Worm (Caenorhabditis elegans) whole organism, mixed stage, embryonic: Measurements from ENCODE around the gene Y66C5A.2.

Source experiments
- bed-3 ChIP-seq: fragments of 200-800 bp; sonication (Bioruptor generic); optimal IDR thresholded peaks from 3 replicates; lab custom pipeline; 2018; ENCODE audit warnings: mild to moderate bottlenecking, missing genetic modification characterization, moderate library complexity, missing compliant biosample characterization
- blmp-1 ChIP-seq: fragments of 150-350 bp; optimal IDR thresholded peaks from 2 replicates; lab custom pipeline; 2014; ENCODE audit warnings: missing biosample characterization, missing genetic modification characterization
- ceh-39 ChIP-seq: fragments of 150-350 bp; optimal IDR thresholded peaks from 2 replicates; lab custom pipeline; 2014; ENCODE audit warnings: missing biosample characterization, missing genetic modification characterization
- ceh-83 ChIP-seq: fragments of 200-800 bp; sonication (Bioruptor generic); optimal IDR thresholded peaks from 2 replicates; lab custom pipeline; 2018; ENCODE audit warnings: mild to moderate bottlenecking, missing genetic modification characterization, missing compliant biosample characterization
- ces-1 ChIP-seq: fragments of 150-350 bp; optimal IDR thresholded peaks from 2 replicates; lab custom pipeline; 2014; ENCODE audit warnings: missing biosample characterization, missing genetic modification reagents, missing genetic modification characterization
- cnd-1 ChIP-seq: fragments of 200-800 bp; sonication (Bioruptor generic); optimal IDR thresholded peaks from 2 replicates; lab custom pipeline; 2018; ENCODE audit warnings: mild to moderate bottlenecking, missing genetic modification characterization, missing compliant biosample characterization
- drap-1 ChIP-seq: fragments of 200-800 bp; sonication (Bioruptor generic); optimal IDR thresholded peaks from 3 replicates; lab custom pipeline; 2018; ENCODE audit warnings: mild to moderate bottlenecking, missing genetic modification characterization, missing compliant biosample characterization
- flh-1 ChIP-seq: fragments of 200-800 bp; sonication (Bioruptor generic); optimal IDR thresholded peaks from 2 replicates; lab custom pipeline; 2018; ENCODE audit warnings: mild to moderate bottlenecking, missing genetic modification characterization, moderate library complexity, missing compliant biosample characterization
- ham-2 ChIP-seq: fragments of 200-800 bp; sonication (Bioruptor generic); optimal IDR thresholded peaks from 2 replicates; lab custom pipeline; 2018; ENCODE audit warnings: mild to moderate bottlenecking, missing genetic modification characterization, missing compliant biosample characterization
- hlh-1 ChIP-seq: fragments of 150-350 bp; optimal IDR thresholded peaks from 2 replicates; lab custom pipeline; 2014; ENCODE audit warnings: missing biosample characterization, missing genetic modification reagents, missing genetic modification characterization
- lin-13 ChIP-seq: fragments of 150-350 bp; optimal IDR thresholded peaks from 2 replicates; lab custom pipeline; 2014; ENCODE audit warnings: missing biosample characterization, missing genetic modification characterization
- lin-32 ChIP-seq: fragments of 200-800 bp; sonication (Bioruptor generic); optimal IDR thresholded peaks from 2 replicates; lab custom pipeline; 2018; ENCODE audit warnings: mild to moderate bottlenecking, missing genetic modification characterization, missing compliant biosample characterization
- lsy-2 ChIP-seq: fragments of 150-350 bp; optimal IDR thresholded peaks from 2 replicates; lab custom pipeline; 2014; ENCODE audit warnings: missing biosample characterization, missing genetic modification characterization
- mab-5 ChIP-seq: fragments of 150-350 bp; optimal IDR thresholded peaks from 2 replicates; lab custom pipeline; 2014; ENCODE audit warnings: missing biosample characterization, missing genetic modification characterization
- mep-1 ChIP-seq: fragments of 150-350 bp; optimal IDR thresholded peaks from 2 replicates; lab custom pipeline; 2017; ENCODE audit warnings: missing biosample characterization, missing genetic modification reagents, missing genetic modification characterization, inconsistent platforms
- mls-2 ChIP-seq: sonication (generic microtip); optimal IDR thresholded peaks from 2 replicates; lab custom pipeline; 2016; ENCODE audit warnings: mild to moderate bottlenecking, missing genetic modification characterization, moderate library complexity, missing compliant biosample characterization
- nhr-12 ChIP-seq: fragments of 150-350 bp; optimal IDR thresholded peaks from 2 replicates; lab custom pipeline; 2014; ENCODE audit warnings: missing biosample characterization, missing genetic modification characterization
- nhr-2 ChIP-seq: fragments of 150-350 bp; optimal IDR thresholded peaks from 2 replicates; lab custom pipeline; 2014; ENCODE audit warnings: missing biosample characterization, missing genetic modification characterization
- nhr-237 ChIP-seq: fragments of 150-350 bp; optimal IDR thresholded peaks from 2 replicates; lab custom pipeline; 2014; ENCODE audit warnings: missing biosample characterization, missing genetic modification characterization
- nhr-28 ChIP-seq: fragments of 150-350 bp; optimal IDR thresholded peaks from 2 replicates; lab custom pipeline; 2014; ENCODE audit warnings: missing biosample characterization, missing genetic modification characterization
- nhr-76 ChIP-seq: sonication (generic microtip); optimal IDR thresholded peaks from 2 replicates; lab custom pipeline; 2017; ENCODE audit warnings: missing biosample characterization, missing genetic modification characterization
- pha-4 ChIP-seq: fragments of 150-350 bp; optimal IDR thresholded peaks from 2 replicates; lab custom pipeline; 2018; ENCODE audit warnings: missing biosample characterization, missing genetic modification reagents, missing genetic modification characterization
- sem-2 ChIP-seq: fragments of 200-800 bp; sonication (Bioruptor generic); optimal IDR thresholded peaks from 2 replicates; lab custom pipeline; 2018; ENCODE audit warnings: mild to moderate bottlenecking, missing genetic modification characterization, missing compliant biosample characterization
- snpc-4 ChIP-seq: fragments of 150-350 bp; optimal IDR thresholded peaks from 2 replicates; lab custom pipeline; 2014; ENCODE audit warnings: missing biosample characterization, missing genetic modification characterization
- sptf-1 ChIP-seq: sonication (generic microtip); optimal IDR thresholded peaks from 2 replicates; lab custom pipeline; 2017; ENCODE audit warnings: mild to moderate bottlenecking, missing genetic modification characterization, moderate library complexity, missing compliant biosample characterization
- tbx-8 ChIP-seq: fragments of 200-800 bp; sonication (Bioruptor generic); optimal IDR thresholded peaks from 2 replicates; lab custom pipeline; 2018; ENCODE audit warnings: mild to moderate bottlenecking, missing genetic modification characterization, moderate library complexity, missing compliant biosample characterization
- unc-120 ChIP-seq: sonication (generic microtip); optimal IDR thresholded peaks from 2 replicates; lab custom pipeline; 2017; ENCODE audit warnings: missing genetic modification characterization, missing compliant biosample characterization; ENCODE audit not compliant: poor library complexity, severe bottlenecking
- unc-39 ChIP-seq: fragments of 150-350 bp; optimal IDR thresholded peaks from 2 replicates; lab custom pipeline; 2014; ENCODE audit warnings: missing biosample characterization, missing genetic modification characterization
- unc-62 ChIP-seq: fragments of 150-350 bp; optimal IDR thresholded peaks from 2 replicates; lab custom pipeline; 2014; ENCODE audit warnings: missing biosample characterization, missing genetic modification reagents, missing genetic modification characterization
- zip-8 ChIP-seq: fragments of 150-350 bp; optimal IDR thresholded peaks from 2 replicates; lab custom pipeline; 2014; ENCODE audit warnings: missing biosample characterization, missing genetic modification characterization
- ztf-11 ChIP-seq: fragments of 150-350 bp; optimal IDR thresholded peaks from 2 replicates; lab custom pipeline; 2014; ENCODE audit warnings: missing biosample characterization, missing genetic modification characterization

Y66C5A.2 gene

ce11 chrX:14492441-14492840 is 31.9 kb downstream of the Y66C5A.2 start:
- TF ChIP-seq blmp-1 (tag; lab: Kevin White, UChicago), result no peak
- no peak for TF ChIP-seq ceh-83 (GFP tag; lab: Kevin White, UChicago)
- TF ChIP-seq cnd-1 (tag; lab: Kevin White, UChicago), result no peak
- TF ChIP-seq sem-2 (GFP tag; lab: Kevin White, UChicago), result no peak
- TF ChIP-seq nhr-237 (tag; lab: Kevin White, UChicago), result no peak
- no peak for TF ChIP-seq mab-5 (tag; lab: Kevin White, UChicago)
- TF ChIP-seq lsy-2 (tag; lab: Kevin White, UChicago), result no peak
- no peak for TF ChIP-seq pha-4 (tag; lab: Kevin White, UChicago)
- no peak for TF ChIP-seq nhr-12
- no peak for TF ChIP-seq nhr-28 (tag; lab: Kevin White, UChicago)
- TF ChIP-seq zip-8, result no peak
- TF ChIP-seq sptf-1 (tag; lab: Kevin White, UChicago), result no peak
- TF ChIP-seq drap-1 (GFP tag; lab: Kevin White, UChicago), result no peak
- TF ChIP-seq ces-1 (GFP tag; lab: Kevin White, UChicago), result no peak
- TF ChIP-seq tbx-8 (GFP tag; lab: Kevin White, UChicago), result no peak
- no peak for TF ChIP-seq ztf-11

ce11 chrX:14495075-14495474 is 34.6 kb downstream of the Y66C5A.2 start:
- TF ChIP-seq blmp-1 (tag; lab: Kevin White, UChicago) (no peak), flh-1 (GFP tag; lab: Kevin White, UChicago) (no peak), ces-1 (GFP tag; lab: Kevin White, UChicago) (no peak), unc-120 (tag; lab: Kevin White, UChicago) (no peak), ham-2 (no peak), mep-1 (tag; lab: Kevin White, UChicago) (no peak), sptf-1 (tag; lab: Kevin White, UChicago) (no peak), tbx-8 (GFP tag; lab: Kevin White, UChicago) (no peak), nhr-28 (tag; lab: Kevin White, UChicago) (no peak), nhr-237 (tag; lab: Kevin White, UChicago) (no peak), sem-2 (GFP tag; lab: Kevin White, UChicago) (no peak), hlh-1 (tag; lab: Kevin White, UChicago) (no peak), lin-32 (GFP tag; lab: Kevin White, UChicago) (no peak), zip-8 (no peak)

ce11 chrX:14495785-14496184 is 35.3 kb downstream of the Y66C5A.2 start, which contains the start of gene ztf-14:
TSS of gene ztf-14 (plus strand) at chrX:14496085.
- no peak for TF ChIP-seq nhr-2 (tag; lab: Kevin White, UChicago)
- no peak for TF ChIP-seq blmp-1 (tag; lab: Kevin White, UChicago)
- no peak for TF ChIP-seq ham-2
- TF ChIP-seq, all 35 proteins: peak for 0

- TF ChIP-seq mls-2 (tag; lab: Kevin White, UChicago) (no peak), hlh-1 (tag; lab: Kevin White, UChicago) (peak; percentile 49)
Measured at ce11 chrX:14496545-14496944, 36.0 kb downstream of the Y66C5A.2 start.

ce11 chrX:14499830-14500409 is 39.4 kb downstream of the Y66C5A.2 start:
- TF ChIP-seq tbx-8 (GFP tag; lab: Kevin White, UChicago) (no peak), ceh-83 (GFP tag; lab: Kevin White, UChicago) (no peak), nhr-12 (no peak), mls-2 (tag; lab: Kevin White, UChicago) (no peak), zip-8 (no peak), ztf-11 (no peak), unc-39 (tag; lab: Kevin White, UChicago) (no peak), sem-2 (GFP tag; lab: Kevin White, UChicago) (no peak), hlh-1 (tag; lab: Kevin White, UChicago) (no peak), nhr-237 (tag; lab: Kevin White, UChicago) (no peak), mep-1 (tag; lab: Kevin White, UChicago) (no peak), unc-62 (GFP tag; lab: Kevin White, UChicago) (no peak), mab-5 (tag; lab: Kevin White, UChicago) (no peak), ces-1 (GFP tag; lab: Kevin White, UChicago) (no peak), unc-120 (tag; lab: Kevin White, UChicago) (no peak)

- TF ChIP-seq nhr-28 (tag; lab: Kevin White, UChicago) (no peak), lsy-2 (tag; lab: Kevin White, UChicago) (no peak), ham-2 (no peak), nhr-237 (tag; lab: Kevin White, UChicago) (no peak), ceh-39 (no peak), nhr-76 (tag; lab: Kevin White, UChicago) (no peak), snpc-4 (tag; lab: Kevin White, UChicago) (no peak), mep-1 (tag; lab: Kevin White, UChicago) (no peak), unc-39 (tag; lab: Kevin White, UChicago) (no peak), bed-3 (GFP tag; lab: Kevin White, UChicago) (no peak), lin-13 (tag; lab: Kevin White, UChicago) (no peak), unc-62 (GFP tag; lab: Kevin White, UChicago) (no peak), hlh-1 (tag; lab: Kevin White, UChicago) (no peak), ceh-83 (GFP tag; lab: Kevin White, UChicago) (no peak), unc-120 (tag; lab: Kevin White, UChicago) (no peak), mab-5 (tag; lab: Kevin White, UChicago) (no peak), cnd-1 (tag; lab: Kevin White, UChicago) (no peak)
Measured at ce11 chrX:14500422-14501058, 40.0 kb downstream of the Y66C5A.2 start.
